Fruit fly (Drosophila melanogaster): ENCODE measurements around the gene Ccp84Ae.

- no peak for TF ChIP-seq CG10274 (GFP tag; optimal IDR thresholded peaks at IDR 0.05)
- no peak for TF ChIP-seq hkb (optimal IDR thresholded peaks at IDR 0.05)
- no peak for TF ChIP-seq hkb (GFP tag; IDR thresholded peaks at IDR 0.05)
- TF ChIP-seq CG9932 (GFP tag; IDR thresholded peaks at IDR 0.05): no peak
- TF ChIP-seq caup (GFP tag; optimal IDR thresholded peaks at IDR 0.05; ENCODE audit: severe bottlenecking): no peak
- TF ChIP-seq Fer3 (tag; optimal IDR thresholded peaks at IDR 0.05): no peak
- TF ChIP-seq CG8924 (tag; optimal IDR thresholded peaks at IDR 0.05): no peak
- TF ChIP-seq Gug (GFP tag; IDR thresholded peaks at IDR 0.05): no peak
- TF ChIP-seq row (GFP tag; IDR thresholded peaks at IDR 0.05): no peak
- TF ChIP-seq Atf3 (GFP tag; optimal IDR thresholded peaks at IDR 0.05): no peak
- no peak for TF ChIP-seq bowl (GFP tag; IDR thresholded peaks at IDR 0.05)
Observed at dm6 chr3R:6686428-6686827, 5.1 kb downstream of the Ccp84Ae start, which contains the start of gene Ccp84Ag.
